Fruit fly (Drosophila melanogaster) whole organism, embryonic: ENCODE results near the gene scramb2.
A peak's percentile ranks its signal among the peaks of the same experiment; 100 is the strongest.

Experiments
- Asciz ChIP-seq: fragments of 200-800 bp; sonication (Bioruptor generic); optimal IDR thresholded peaks from 2 replicates; lab custom pipeline; 2017; ENCODE audit warnings: missing biosample characterization, mild to moderate bottlenecking, missing genetic modification characterization, missing genetic modification reagents
- CG10462 ChIP-seq: fragments of 200-800 bp; sonication (Bioruptor generic); optimal IDR thresholded peaks from 2 replicates; lab custom pipeline; 2016; ENCODE audit warnings: missing biosample characterization, missing genetic modification characterization
- CG10959 ChIP-seq: fragments of 200-800 bp; sonication (Bioruptor generic); IDR thresholded peaks from 2 replicates; pipeline ENCODE4 v1.3.6; 2022; ENCODE audit warnings: missing biosample characterization, missing genetic modification characterization
- CG11093 ChIP-seq: fragments of 200-800 bp; sonication (Bioruptor generic); IDR thresholded peaks from 3 replicates; pipeline ENCODE4 v1.3.6; 2022; ENCODE audit warnings: missing biosample characterization, missing genetic modification characterization
- CG11398 ChIP-seq: fragments of 200-800 bp; sonication (Bioruptor generic); optimal IDR thresholded peaks from 2 replicates; lab custom pipeline; 2016; ENCODE audit warnings: missing biosample characterization, missing genetic modification characterization
- CG12659 ChIP-seq: fragments of 200-800 bp; sonication (Bioruptor generic); optimal IDR thresholded peaks from 3 replicates; lab custom pipeline; 2017; ENCODE audit warnings: mild to moderate bottlenecking, missing biosample characterization, missing genetic modification reagents, missing genetic modification characterization
- CG13424 ChIP-seq: fragments of 200-800 bp; sonication (Bioruptor generic); optimal IDR thresholded peaks from 2 replicates; lab custom pipeline; 2019; ENCODE audit warnings: missing biosample characterization, mild to moderate bottlenecking, missing genetic modification characterization, moderate library complexity
- CG13624 ChIP-seq: fragments of 200-800 bp; sonication (Bioruptor generic); optimal IDR thresholded peaks from 2 replicates; lab custom pipeline; 2016; ENCODE audit warnings: missing biosample characterization, missing genetic modification characterization
- CG14710 ChIP-seq: fragments of 200-800 bp; sonication (Bioruptor generic); optimal IDR thresholded peaks from 3 replicates; lab custom pipeline; 2019; ENCODE audit warnings: missing biosample characterization, mild to moderate bottlenecking, missing genetic modification characterization, moderate library complexity
- CG15601 ChIP-seq: fragments of 200-800 bp; sonication (Bioruptor generic); optimal IDR thresholded peaks from 3 replicates; lab custom pipeline; 2019; ENCODE audit warnings: missing biosample characterization, mild to moderate bottlenecking, missing genetic modification characterization, moderate library complexity
- CG1603 ChIP-seq: fragments of 200-800 bp; sonication (Bioruptor generic); optimal IDR thresholded peaks from 2 replicates; lab custom pipeline; 2019; ENCODE audit warnings: missing biosample characterization, mild to moderate bottlenecking, missing genetic modification characterization, moderate library complexity
- CG17359 ChIP-seq: fragments of 200-800 bp; sonication (Bioruptor generic); optimal IDR thresholded peaks from 3 replicates; lab custom pipeline; 2018; ENCODE audit warnings: missing biosample characterization, mild to moderate bottlenecking, missing genetic modification characterization, moderate library complexity
- CG17612 ChIP-seq: fragments of 200-800 bp; sonication (Bioruptor generic); IDR thresholded peaks from 2 replicates; pipeline ENCODE4 v1.3.6; 2022; ENCODE audit warnings: missing biosample characterization, missing genetic modification characterization
- CG17802 ChIP-seq: fragments of 200-800 bp; sonication (Bioruptor generic); optimal IDR thresholded peaks from 2 replicates; lab custom pipeline; 2018; ENCODE audit warnings: missing biosample characterization, mild to moderate bottlenecking, missing genetic modification characterization, moderate library complexity
- CG2116 ChIP-seq: fragments of 200-800 bp; sonication (Bioruptor generic); optimal IDR thresholded peaks from 3 replicates; lab custom pipeline; 2018; ENCODE audit warnings: missing biosample characterization, mild to moderate bottlenecking, missing genetic modification characterization
- CG31388 ChIP-seq: fragments of 200-800 bp; sonication (Bioruptor generic); optimal IDR thresholded peaks from 2 replicates; lab custom pipeline; 2016; ENCODE audit warnings: missing biosample characterization, missing genetic modification characterization
- CG32767 ChIP-seq: fragments of 200-800 bp; sonication (Bioruptor generic); IDR thresholded peaks from 2 replicates; pipeline ENCODE4 v1.3.6; 2022; ENCODE audit warnings: missing biosample characterization, missing genetic modification characterization
- CG34422 ChIP-seq: fragments of 200-800 bp; sonication (Bioruptor generic); IDR thresholded peaks from 3 replicates; pipeline ENCODE4 v1.3.6; 2022; ENCODE audit warnings: missing biosample characterization, missing genetic modification characterization
- CG3995 ChIP-seq: fragments of 200-800 bp; sonication (Bioruptor generic); optimal IDR thresholded peaks from 3 replicates; lab custom pipeline; 2016; ENCODE audit warnings: missing biosample characterization, missing genetic modification characterization
- CG4360 ChIP-seq: fragments of 200-800 bp; sonication (Bioruptor generic); IDR thresholded peaks from 2 replicates; pipeline ENCODE4 v1.3.6; 2022; ENCODE audit warnings: missing biosample characterization, missing genetic modification characterization
- CoRest ChIP-seq: fragments of 200-800 bp; sonication (Bioruptor generic); optimal IDR thresholded peaks from 3 replicates; lab custom pipeline; 2018; ENCODE audit warnings: missing biosample characterization, mild to moderate bottlenecking, missing genetic modification characterization, moderate library complexity
- Doc3 ChIP-seq: fragments of 200-800 bp; sonication (Bioruptor generic); IDR thresholded peaks from 3 replicates; pipeline ENCODE4 v1.3.6; 2022; ENCODE audit warnings: missing biosample characterization, missing genetic modification characterization; ENCODE audit not compliant: partially characterized antibody
- ERR ChIP-seq: fragments of 200-800 bp; sonication (Bioruptor generic); optimal IDR thresholded peaks from 2 replicates; lab custom pipeline; 2016; ENCODE audit warnings: missing biosample characterization, missing genetic modification characterization
- Fer1 ChIP-seq: fragments of 200-800 bp; sonication (Bioruptor generic); optimal IDR thresholded peaks from 2 replicates; lab custom pipeline; 2017; ENCODE audit warnings: missing biosample characterization, mild to moderate bottlenecking, missing genetic modification characterization
- Fer2 ChIP-seq: fragments of 200-800 bp; sonication (Bioruptor generic); optimal IDR thresholded peaks from 2 replicates; lab custom pipeline; 2018; ENCODE audit warnings: missing biosample characterization, mild to moderate bottlenecking, missing genetic modification characterization, moderate library complexity
- HLHmδ ChIP-seq: fragments of 200-800 bp; sonication (Bioruptor generic); optimal IDR thresholded peaks from 2 replicates; lab custom pipeline; 2018; ENCODE audit warnings: missing biosample characterization, mild to moderate bottlenecking, missing genetic modification characterization, moderate library complexity
- Hey ChIP-seq: fragments of 200-800 bp; sonication (Bioruptor generic); optimal IDR thresholded peaks from 3 replicates; lab custom pipeline; 2018; ENCODE audit warnings: missing biosample characterization, mild to moderate bottlenecking, missing genetic modification characterization
- Hr3 ChIP-seq: fragments of 200-800 bp; sonication (Bioruptor generic); optimal IDR thresholded peaks from 3 replicates; lab custom pipeline; 2016; ENCODE audit warnings: missing biosample characterization, missing genetic modification characterization
- Hr39 ChIP-seq: fragments of >200 bp; optimal IDR thresholded peaks from 2 replicates; lab custom pipeline; 2017
- Lpt ChIP-seq: fragments of >200 bp; optimal IDR thresholded peaks from 2 replicates; lab custom pipeline; 2018; ENCODE audit warnings: missing biosample characterization, missing genetic modification characterization
- MBD-R2 ChIP-seq: fragments of 200-800 bp; sonication (Bioruptor generic); IDR thresholded peaks from 2 replicates; pipeline ENCODE4 v1.3.6; 2022; ENCODE audit warnings: missing biosample characterization, missing genetic modification characterization
- NK7.1 ChIP-seq: fragments of 200-800 bp; sonication (Bioruptor generic); optimal IDR thresholded peaks from 3 replicates; lab custom pipeline; 2016; ENCODE audit warnings: missing biosample characterization, missing genetic modification characterization
- Nf-YC ChIP-seq: fragments of 200-800 bp; optimal IDR thresholded peaks from 3 replicates; lab custom pipeline; 2019; ENCODE audit warnings: missing biosample characterization, mild to moderate bottlenecking, missing genetic modification characterization, moderate library complexity
- PHDP ChIP-seq: fragments of 200-800 bp; sonication (Bioruptor generic); optimal IDR thresholded peaks from 3 replicates; lab custom pipeline; 2018; ENCODE audit warnings: missing biosample characterization, mild to moderate bottlenecking, missing genetic modification characterization, moderate library complexity
- Six4 ChIP-seq: fragments of 200-800 bp; sonication (Bioruptor generic); optimal IDR thresholded peaks from 2 replicates; lab custom pipeline; 2016; ENCODE audit warnings: missing biosample characterization, missing genetic modification characterization
- TFAM ChIP-seq: fragments of 200-800 bp; sonication (Bioruptor generic); optimal IDR thresholded peaks from 2 replicates; lab custom pipeline; 2017; ENCODE audit warnings: missing biosample characterization, missing genetic modification characterization, inconsistent platforms
- Taf1 ChIP-seq: fragments of 200-800 bp; sonication (Bioruptor generic); IDR thresholded peaks from 2 replicates; pipeline ENCODE4 v1.3.6; 2022; ENCODE audit warnings: missing biosample characterization, missing genetic modification characterization
- bsh ChIP-seq, 2 experiments: fragments of 200-800 bp; sonication (Bioruptor generic); optimal IDR thresholded peaks; 2 replicates each; lab custom pipeline; 2017 to 2018; ENCODE audit warnings: mild to moderate bottlenecking in 2 of 2, missing biosample characterization in 2 of 2, missing genetic modification characterization in 2 of 2, moderate library complexity in 1 of 2
- crc ChIP-seq: fragments of 200-800 bp; sonication (Bioruptor generic); optimal IDR thresholded peaks from 2 replicates; lab custom pipeline; 2016; ENCODE audit warnings: missing biosample characterization, missing genetic modification characterization
- dati ChIP-seq: fragments of 200-800 bp; sonication (Bioruptor generic); IDR thresholded peaks from 2 replicates; pipeline ENCODE4 v1.3.6; 2022; ENCODE audit warnings: missing biosample characterization, missing genetic modification characterization
- hb ChIP-seq: fragments of 200-800 bp; sonication (Bioruptor generic); IDR thresholded peaks from 3 replicates; pipeline ENCODE4 v1.3.6; 2022; ENCODE audit warnings: missing biosample characterization, missing genetic modification characterization; ENCODE audit not compliant: partially characterized antibody
- lab ChIP-seq: fragments of 200-800 bp; sonication (Bioruptor generic); optimal IDR thresholded peaks from 3 replicates; lab custom pipeline; 2017; ENCODE audit warnings: missing biosample characterization, missing genetic modification characterization, mild to moderate bottlenecking, moderate library complexity, missing genetic modification reagents
- lilli ChIP-seq: fragments of 200-800 bp; sonication (Bioruptor generic); optimal IDR thresholded peaks from 3 replicates; lab custom pipeline; 2016; ENCODE audit warnings: missing biosample characterization, missing genetic modification characterization
- lmd ChIP-seq: fragments of 200-800 bp; sonication (Bioruptor generic); IDR thresholded peaks from 2 replicates; pipeline ENCODE4 v1.3.6; 2022; ENCODE audit warnings: missing biosample characterization, missing genetic modification characterization
- pho ChIP-seq: fragments of 200-800 bp; sonication (Bioruptor generic); optimal IDR thresholded peaks from 2 replicates; lab custom pipeline; 2016; ENCODE audit warnings: missing biosample characterization, missing genetic modification characterization
- phol ChIP-seq: fragments of 200-800 bp; sonication (Bioruptor generic); optimal IDR thresholded peaks from 3 replicates; lab custom pipeline; 2018; ENCODE audit warnings: missing biosample characterization, mild to moderate bottlenecking, missing genetic modification characterization, moderate library complexity
- run ChIP-seq: fragments of 200-800 bp; sonication (Bioruptor generic); optimal IDR thresholded peaks from 3 replicates; lab custom pipeline; 2018; ENCODE audit warnings: missing biosample characterization, mild to moderate bottlenecking, missing genetic modification characterization
- schlank ChIP-seq: fragments of 200-800 bp; sonication (Bioruptor generic); optimal IDR thresholded peaks from 2 replicates; lab custom pipeline; 2018; ENCODE audit warnings: missing biosample characterization, mild to moderate bottlenecking, missing genetic modification characterization
- sens ChIP-seq: fragments of 200-800 bp; sonication (Bioruptor generic); peaks from one replicate; lab custom pipeline; 2016; ENCODE audit warnings: missing biosample characterization, missing genetic modification characterization
- slp2 ChIP-seq: fragments of 200-800 bp; sonication (Bioruptor generic); optimal IDR thresholded peaks from 2 replicates; lab custom pipeline; 2016; ENCODE audit warnings: missing biosample characterization, missing genetic modification characterization
- stwl ChIP-seq: fragments of 200-800 bp; sonication (Bioruptor generic); optimal IDR thresholded peaks from 3 replicates; lab custom pipeline; 2018; ENCODE audit warnings: missing biosample characterization, mild to moderate bottlenecking, missing genetic modification characterization, moderate library complexity
- trem ChIP-seq: fragments of 200-800 bp; optimal IDR thresholded peaks from 3 replicates; lab custom pipeline; 2019; ENCODE audit warnings: missing biosample characterization, mild to moderate bottlenecking, missing genetic modification characterization, moderate library complexity
- wor ChIP-seq: fragments of 200-800 bp; sonication (Bioruptor generic); IDR thresholded peaks from 2 replicates; pipeline ENCODE4 v1.3.6; 2022; ENCODE audit warnings: missing biosample characterization, missing genetic modification characterization

The scramb2 gene

dm6 chr3L:3050185-3050584 is 3.6 kb upstream of the scramb2 start, which contains the start of gene CG32485:
Gene CG32485 (plus strand): TSS chr3L:3050323.
- TF ChIP-seq PHDP (tag; lab: Kevin White, UChicago) (no peak), CG10462 (GFP tag; lab: Kevin White, UChicago) (no peak), Lpt (no peak), CG15601 (tag; lab: Kevin White, UChicago) (peak; percentile 86), CG17802 (no peak), Hr39 (lab: Kevin White, UChicago) (no peak), bsh (GFP tag; optimal IDR thresholded peaks at IDR 0.05; lab: Kevin White, UChicago) (no peak), Taf1 (GFP tag; lab: Robert Waterston, UW) (no peak), schlank (tag; lab: Kevin White, UChicago) (no peak), CG32767 (GFP tag; lab: Robert Waterston, UW) (no peak), CG3995 (GFP tag; lab: Kevin White, UChicago) (peak; percentile 54), pho (GFP tag; lab: Kevin White, UChicago) (no peak), slp2 (no peak), hb (GFP tag; lab: Robert Waterston, UW) (no peak), Asciz (no peak), Fer2 (tag; lab: Kevin White, UChicago) (no peak), lilli (GFP tag; lab: Kevin White, UChicago) (no peak), run (no peak), CG13424 (tag; lab: Kevin White, UChicago) (no peak), CoRest (tag; lab: Kevin White, UChicago) (peak; percentile 47), Six4 (no peak), CG34422 (GFP tag; lab: Robert Waterston, UW) (no peak), ERR (GFP tag; lab: Kevin White, UChicago) (no peak), CG10959 (GFP tag; lab: Robert Waterston, UW) (no peak), Fer1 (GFP tag; lab: Kevin White, UChicago) (no peak), stwl (tag; lab: Kevin White, UChicago) (peak; percentile 55), Nf-YC (tag; lab: Kevin White, UChicago) (peak; percentile 63), CG2116 (GFP tag; lab: Kevin White, UChicago) (no peak), Hr3 (GFP tag; lab: Kevin White, UChicago) (no peak), NK7.1 (no peak), CG31388 (GFP tag; lab: Kevin White, UChicago) (no peak), phol (no peak), Hey (tag; lab: Kevin White, UChicago) (no peak), MBD-R2 (peak; percentile 64), CG14710 (tag; lab: Kevin White, UChicago) (peak; percentile 25), HLHmδ (GFP tag; lab: Kevin White, UChicago) (no peak), lmd (GFP tag; lab: Robert Waterston, UW) (no peak), trem (tag; lab: Kevin White, UChicago) (peak; percentile 4), CG4360 (GFP tag; lab: Robert Waterston, UW) (no peak), CG13624 (GFP tag; lab: Kevin White, UChicago) (no peak), lab (GFP tag; lab: Kevin White, UChicago) (no peak), wor (GFP tag; lab: Robert Waterston, UW) (no peak), Doc3 (GFP tag; lab: Robert Waterston, UW) (no peak), sens (GFP tag; lab: Kevin White, UChicago) (no peak), TFAM (GFP tag; lab: Kevin White, UChicago) (no peak), CG11093 (GFP tag; lab: Robert Waterston, UW) (no peak), CG17612 (GFP tag; lab: Robert Waterston, UW) (no peak), CG11398 (GFP tag; lab: Kevin White, UChicago) (no peak), crc (GFP tag; lab: Kevin White, UChicago) (no peak), CG12659 (GFP tag; lab: Kevin White, UChicago) (peak; percentile 15), CG1603 (tag; lab: Kevin White, UChicago) (peak; percentile 2), dati (no peak), CG17359 (peak; percentile 67)
